Fruit fly (Drosophila melanogaster) whole organism, embryonic: ENCODE results near the gene CG42585.

ENCODE experiments used
- CG14710 ChIP-seq: fragments of 200-800 bp; sonication (Bioruptor generic); optimal IDR thresholded peaks from 3 replicates; lab custom pipeline; 2019; ENCODE audit warnings: missing biosample characterization, mild to moderate bottlenecking, missing genetic modification characterization, moderate library complexity
- CG3726 ChIP-seq: fragments of 200-800 bp; sonication (Bioruptor generic); IDR thresholded peaks from 3 replicates; pipeline ENCODE4, ENCODE4 v1.3.6; 2022; ENCODE audit warnings: missing biosample characterization, missing genetic modification characterization
- CG9797 ChIP-seq: fragments of 200-800 bp; sonication (Bioruptor generic); optimal IDR thresholded peaks from 3 replicates; lab custom pipeline; 2018; ENCODE audit warnings: missing biosample characterization, mild to moderate bottlenecking, missing genetic modification characterization
- Hr51 ChIP-seq, 2 experiments: fragments of 200-800 bp; sonication (Bioruptor generic); optimal IDR thresholded peaks; 2 replicates in 1 of 2; 3 replicates in 1 of 2; lab custom pipeline; 2016 to 2018; ENCODE audit warnings: missing biosample characterization in 2 of 2, missing genetic modification characterization in 2 of 2, mild to moderate bottlenecking in 1 of 2, moderate library complexity in 1 of 2
- fd3F ChIP-seq: fragments of 200-800 bp; sonication (Bioruptor generic); optimal IDR thresholded peaks from 2 replicates; lab custom pipeline; 2018; ENCODE audit warnings: missing biosample characterization, mild to moderate bottlenecking, missing genetic modification characterization, moderate library complexity
- trh ChIP-seq: fragments of 200-800 bp; sonication (Bioruptor generic); optimal IDR thresholded peaks from 2 replicates; lab custom pipeline; 2016; ENCODE audit warnings: missing biosample characterization, missing genetic modification characterization

dm6 chr2L:14746068-14746467 lies 6.4 kb downstream of the CG42585 start:
- no peak for TF ChIP-seq Hr51 (GFP tag; optimal IDR thresholded peaks at IDR 0.05; lab: Kevin White, UChicago)
- TF ChIP-seq fd3F (GFP tag; lab: Kevin White, UChicago) = no peak
- no peak for TF ChIP-seq CG3726 (GFP tag; lab: Robert Waterston, UW)
- no peak for TF ChIP-seq CG14710 (tag; lab: Kevin White, UChicago)
- TF ChIP-seq CG9797 (GFP tag; lab: Kevin White, UChicago) = no peak
- TF ChIP-seq trh (GFP tag; lab: Kevin White, UChicago) = no peak
